Worm (Caenorhabditis elegans) whole organism, late embryonic: ENCODE data around the gene srz-1.

Experiments used
- C08G9.2 ChIP-seq: sonication (generic microtip); optimal IDR thresholded peaks from 2 replicates; lab custom pipeline; 2016; ENCODE audit warnings: mild to moderate bottlenecking, missing genetic modification characterization, moderate library complexity, missing compliant biosample characterization
- C38D4.7 ChIP-seq: fragments of 200-800 bp; sonication (Bioruptor generic); optimal IDR thresholded peaks from 2 replicates; lab custom pipeline; 2018; ENCODE audit warnings: mild to moderate bottlenecking, missing genetic modification characterization, moderate library complexity, missing compliant biosample characterization
- F13H6.1 ChIP-seq: sonication (generic microtip); optimal IDR thresholded peaks from 2 replicates; lab custom pipeline; 2016; ENCODE audit warnings: missing genetic modification characterization, missing compliant biosample characterization
- ama-1 ChIP-seq: fragments of 150-350 bp; optimal IDR thresholded peaks from 2 replicates; lab custom pipeline; 2014
- ceh-14 ChIP-seq: sonication (generic microtip); optimal IDR thresholded peaks from 2 replicates; lab custom pipeline; 2016; ENCODE audit warnings: missing genotype, missing genetic modification characterization, missing compliant biosample characterization
- ceh-19 ChIP-seq: fragments of 200-800 bp; sonication (Bioruptor generic); optimal IDR thresholded peaks from 2 replicates; lab custom pipeline; 2018; ENCODE audit warnings: mild to moderate bottlenecking, missing genetic modification characterization, missing compliant biosample characterization
- ceh-22 ChIP-seq: sonication (generic microtip); optimal IDR thresholded peaks from 2 replicates; lab custom pipeline; 2017; ENCODE audit warnings: missing biosample characterization, missing genetic modification characterization
- ceh-24 ChIP-seq: sonication (generic microtip); optimal IDR thresholded peaks from 2 replicates; lab custom pipeline; 2016; ENCODE audit warnings: mild to moderate bottlenecking, missing genetic modification characterization, missing compliant biosample characterization
- ceh-30 ChIP-seq: fragments of 150-350 bp; optimal IDR thresholded peaks from 2 replicates; lab custom pipeline; 2014; ENCODE audit warnings: missing biosample characterization, missing genetic modification characterization
- ceh-31 ChIP-seq: sonication (generic microtip); optimal IDR thresholded peaks from 2 replicates; lab custom pipeline; 2016; ENCODE audit warnings: missing genetic modification characterization, missing compliant biosample characterization
- elt-2 ChIP-seq: sonication (generic microtip); optimal IDR thresholded peaks from 2 replicates; lab custom pipeline; 2016; ENCODE audit warnings: missing genetic modification reagents, missing genetic modification characterization, missing compliant biosample characterization
- elt-4 ChIP-seq: sonication (generic microtip); optimal IDR thresholded peaks from 2 replicates; lab custom pipeline; 2016; ENCODE audit warnings: missing genetic modification characterization, missing compliant biosample characterization
- eyg-1 ChIP-seq: sonication (generic microtip); optimal IDR thresholded peaks from 2 replicates; lab custom pipeline; 2016; ENCODE audit warnings: missing genotype, missing genetic modification characterization, missing compliant biosample characterization
- fax-1 ChIP-seq: sonication (generic microtip); optimal IDR thresholded peaks from 2 replicates; lab custom pipeline; 2016; ENCODE audit warnings: missing genotype, missing genetic modification characterization, missing compliant biosample characterization
- fkh-6 ChIP-seq: sonication (generic microtip); optimal IDR thresholded peaks from 2 replicates; lab custom pipeline; 2016; ENCODE audit warnings: missing genetic modification characterization, missing compliant biosample characterization
- gmeb-2 ChIP-seq: sonication (generic microtip); optimal IDR thresholded peaks from 2 replicates; lab custom pipeline; 2016; ENCODE audit warnings: missing genetic modification characterization, inconsistent platforms, missing compliant biosample characterization
- hlh-13 ChIP-seq: fragments of 200-800 bp; sonication (Bioruptor generic); optimal IDR thresholded peaks from 2 replicates; lab custom pipeline; 2018; ENCODE audit warnings: mild to moderate bottlenecking, missing genetic modification characterization, missing compliant biosample characterization
- hlh-15 ChIP-seq: sonication (generic microtip); optimal IDR thresholded peaks from 2 replicates; lab custom pipeline; 2016; ENCODE audit warnings: missing genetic modification characterization, missing compliant biosample characterization
- hlh-8 ChIP-seq: sonication (generic microtip); optimal IDR thresholded peaks from 2 replicates; lab custom pipeline; 2016; ENCODE audit warnings: missing genotype, missing genetic modification characterization, missing compliant biosample characterization
- lim-6 ChIP-seq: sonication (generic microtip); optimal IDR thresholded peaks from 2 replicates; lab custom pipeline; 2016; ENCODE audit warnings: missing genetic modification characterization, missing compliant biosample characterization
- lin-11 ChIP-seq: fragments of 200-800 bp; sonication (Bioruptor generic); optimal IDR thresholded peaks from 2 replicates; lab custom pipeline; 2018; ENCODE audit warnings: mild to moderate bottlenecking, missing genetic modification characterization, missing compliant biosample characterization
- madf-2 ChIP-seq: sonication (generic microtip); optimal IDR thresholded peaks from 2 replicates; lab custom pipeline; 2017; ENCODE audit warnings: missing genetic modification characterization, missing compliant biosample characterization
- mec-3 ChIP-seq: sonication (generic microtip); optimal IDR thresholded peaks from 2 replicates; lab custom pipeline; 2016; ENCODE audit warnings: borderline replicate concordance, missing genetic modification characterization, missing compliant biosample characterization
- nhr-11 ChIP-seq: fragments of 150-350 bp; optimal IDR thresholded peaks from 2 replicates; lab custom pipeline; 2014; ENCODE audit warnings: missing biosample characterization, missing genetic modification characterization
- nhr-232 ChIP-seq: sonication (generic microtip); optimal IDR thresholded peaks from 2 replicates; lab custom pipeline; 2016; ENCODE audit warnings: missing genetic modification characterization, missing compliant biosample characterization
- pag-3 ChIP-seq: sonication (generic microtip); optimal IDR thresholded peaks from 2 replicates; lab custom pipeline; 2016; ENCODE audit warnings: missing compliant biosample characterization, missing genetic modification characterization, borderline replicate concordance
- pax-1 ChIP-seq: fragments of 150-350 bp; optimal IDR thresholded peaks from 2 replicates; lab custom pipeline; 2014; ENCODE audit warnings: missing biosample characterization, missing genetic modification characterization
- pha-2 ChIP-seq: sonication (generic microtip); optimal IDR thresholded peaks from 2 replicates; lab custom pipeline; 2017; ENCODE audit warnings: mild to moderate bottlenecking, missing genetic modification characterization, missing compliant biosample characterization
- pros-1 ChIP-seq: fragments of 150-350 bp; optimal IDR thresholded peaks from 2 replicates; lab custom pipeline; 2014; ENCODE audit warnings: missing biosample characterization, missing genetic modification reagents, missing genetic modification characterization
- ref-2 ChIP-seq: sonication (generic microtip); optimal IDR thresholded peaks from 2 replicates; lab custom pipeline; 2016; ENCODE audit warnings: missing genetic modification characterization, missing compliant biosample characterization
- sdc-2 ChIP-seq: sonication (generic microtip); optimal IDR thresholded peaks from 2 replicates; lab custom pipeline; 2016; ENCODE audit warnings: missing genotype, missing genetic modification characterization, missing compliant biosample characterization
- sox-4 ChIP-seq: sonication (generic microtip); optimal IDR thresholded peaks from 2 replicates; lab custom pipeline; 2017; ENCODE audit warnings: mild to moderate bottlenecking, missing genetic modification characterization, inconsistent platforms, missing compliant biosample characterization
- syd-9 ChIP-seq: sonication (generic microtip); optimal IDR thresholded peaks from 2 replicates; lab custom pipeline; 2016; ENCODE audit warnings: mild to moderate bottlenecking, missing genetic modification characterization, moderate library complexity, missing compliant biosample characterization
- tbx-2 ChIP-seq: sonication (generic microtip); optimal IDR thresholded peaks from 2 replicates; lab custom pipeline; 2016; ENCODE audit warnings: missing genetic modification characterization, missing compliant biosample characterization
- tbx-7 ChIP-seq: sonication (generic microtip); optimal IDR thresholded peaks from 2 replicates; lab custom pipeline; 2016; ENCODE audit warnings: missing genotype, missing genetic modification characterization, missing compliant biosample characterization
- ttx-3 ChIP-seq: sonication (generic microtip); optimal IDR thresholded peaks from 2 replicates; lab custom pipeline; 2016; ENCODE audit warnings: missing genetic modification reagents, missing genetic modification characterization, missing compliant biosample characterization
- unc-55 ChIP-seq: sonication (generic microtip); optimal IDR thresholded peaks from 2 replicates; lab custom pipeline; 2017; ENCODE audit warnings: missing biosample characterization, missing genetic modification reagents, missing genetic modification characterization
- unc-86 ChIP-seq: sonication (generic microtip); optimal IDR thresholded peaks from 2 replicates; lab custom pipeline; 2016; ENCODE audit warnings: missing genetic modification characterization, missing compliant biosample characterization
- ztf-16 ChIP-seq: sonication (generic microtip); optimal IDR thresholded peaks from 2 replicates; lab custom pipeline; 2017; ENCODE audit warnings: missing genetic modification characterization, missing compliant biosample characterization

The srz-1 gene

ce11 chrV:16675553-16675952, at the start of gene srz-1:
Gene srz-1 (plus strand): TSS chrV:16675853.
- TF ChIP-seq F13H6.1 (tag; lab: Kevin White, UChicago) = no peak
- TF ChIP-seq C08G9.2 (tag; lab: Kevin White, UChicago) = no peak
- TF ChIP-seq ttx-3 (tag; lab: Kevin White, UChicago) = no peak
- TF ChIP-seq gmeb-2 (tag; lab: Kevin White, UChicago) = no peak
- TF ChIP-seq ceh-14 (tag; lab: Kevin White, UChicago) = no peak
- TF ChIP-seq eyg-1 (tag; lab: Kevin White, UChicago) = no peak
- no peak for TF ChIP-seq elt-4
- no peak for TF ChIP-seq nhr-232 (tag; lab: Kevin White, UChicago)
- no peak for TF ChIP-seq fkh-6 (tag; lab: Kevin White, UChicago)
- no peak for TF ChIP-seq elt-2 (tag; lab: Kevin White, UChicago)
- no peak for TF ChIP-seq lin-11 (tag; lab: Kevin White, UChicago)
- TF ChIP-seq hlh-15 = no peak
- no peak for TF ChIP-seq ceh-30 (tag; lab: Kevin White, UChicago)
- TF ChIP-seq pha-2 (tag; lab: Kevin White, UChicago) = no peak
- no peak for TF ChIP-seq mec-3 (tag; lab: Kevin White, UChicago)
- no peak for TF ChIP-seq tbx-7
- no peak for TF ChIP-seq unc-86 (tag; lab: Kevin White, UChicago)

- peak; percentile 32 for TF ChIP-seq elt-2 (tag; lab: Kevin White, UChicago)
- TF ChIP-seq ceh-14 (tag; lab: Kevin White, UChicago) = no peak
Measured at ce11 chrV:16627962-16628361, 47.7 kb upstream of the srz-1 start, which contains the start of gene oac-53. Gene oac-53 (minus strand): TSS chrV:16627970.

- no peak for TF ChIP-seq pha-2 (tag; lab: Kevin White, UChicago)
- TF ChIP-seq sdc-2 (tag; lab: Kevin White, UChicago) = peak; percentile 62
- TF ChIP-seq pag-3 (tag; lab: Kevin White, UChicago) = no peak
- TF ChIP-seq sox-4 = no peak
- TF ChIP-seq syd-9 = no peak
- no peak for TF ChIP-seq F13H6.1 (tag; lab: Kevin White, UChicago)
Measured at ce11 chrV:16628991-16629390, 46.7 kb upstream of the srz-1 start, which contains the start of gene W06G6.2. Gene W06G6.2 (plus strand): TSS chrV:16629291.

ce11 chrV:16629600-16629999, 46.1 kb upstream of the srz-1 start, which contains the start of gene srd-21:
Gene srd-21 (plus strand): TSS chrV:16629900.
- no peak for TF ChIP-seq fax-1 (tag; lab: Kevin White, UChicago)
- no peak for TF ChIP-seq ceh-22 (tag; lab: Kevin White, UChicago)
- no peak for TF ChIP-seq ama-1 (lab: Kevin White, UChicago)
- no peak for TF ChIP-seq tbx-2
- TF ChIP-seq ceh-19 (GFP tag; lab: Kevin White, UChicago) = no peak
- TF ChIP-seq pax-1 = no peak
- TF ChIP-seq nhr-11 = no peak
- TF ChIP-seq unc-55 = no peak
- no peak for TF ChIP-seq ref-2 (tag; lab: Kevin White, UChicago)
- TF ChIP-seq madf-2 (tag; lab: Kevin White, UChicago) = no peak
- TF ChIP-seq tbx-7 = no peak
- no peak for TF ChIP-seq ceh-24 (tag; lab: Kevin White, UChicago)
- no peak for TF ChIP-seq lim-6 (tag; lab: Kevin White, UChicago)
- TF ChIP-seq ceh-31 (tag; lab: Kevin White, UChicago) = no peak
- no peak for TF ChIP-seq hlh-8
- no peak for TF ChIP-seq hlh-13 (GFP tag; lab: Kevin White, UChicago)
- TF ChIP-seq pros-1 (tag; lab: Kevin White, UChicago) = no peak

ce11 chrV:16635911-16636310, 39.7 kb upstream of the srz-1 start, which contains the start of gene mltn-11:
Gene mltn-11 (plus strand): TSS chrV:16636186.
- TF ChIP-seq gmeb-2 (tag; lab: Kevin White, UChicago) = no peak
- TF ChIP-seq C38D4.7 (GFP tag; lab: Kevin White, UChicago) = no peak
- no peak for TF ChIP-seq mec-3 (tag; lab: Kevin White, UChicago)
- TF ChIP-seq unc-55 = no peak
- TF ChIP-seq fax-1 (tag; lab: Kevin White, UChicago) = no peak
- TF ChIP-seq ztf-16 = no peak
- TF ChIP-seq elt-2 (tag; lab: Kevin White, UChicago) = peak; percentile 76
- TF ChIP-seq, all 69 proteins: peak for 1
